Worm (Caenorhabditis elegans) whole organism, mixed stage, embryonic: ENCODE data around the gene T15B7.15.

ENCODE experiments used
- M03D4.4 ChIP-seq: sonication (generic microtip); optimal IDR thresholded peaks from 2 replicates; lab custom pipeline; 2017; ENCODE audit warnings: mild to moderate bottlenecking, missing genetic modification characterization, missing compliant biosample characterization
- bed-3 ChIP-seq: fragments of 200-800 bp; sonication (Bioruptor generic); optimal IDR thresholded peaks from 3 replicates; lab custom pipeline; 2018; ENCODE audit warnings: mild to moderate bottlenecking, missing genetic modification characterization, moderate library complexity, missing compliant biosample characterization
- blmp-1 ChIP-seq: fragments of 150-350 bp; optimal IDR thresholded peaks from 2 replicates; lab custom pipeline; 2014; ENCODE audit warnings: missing biosample characterization, missing genetic modification characterization
- ceh-39 ChIP-seq: fragments of 150-350 bp; optimal IDR thresholded peaks from 2 replicates; lab custom pipeline; 2014; ENCODE audit warnings: missing biosample characterization, missing genetic modification characterization
- ceh-43 ChIP-seq: fragments of 200-800 bp; sonication (Bioruptor generic); optimal IDR thresholded peaks from 2 replicates; lab custom pipeline; 2018; ENCODE audit warnings: mild to moderate bottlenecking, missing genetic modification characterization, moderate library complexity, missing compliant biosample characterization
- ceh-83 ChIP-seq: fragments of 200-800 bp; sonication (Bioruptor generic); optimal IDR thresholded peaks from 2 replicates; lab custom pipeline; 2018; ENCODE audit warnings: mild to moderate bottlenecking, missing genetic modification characterization, missing compliant biosample characterization
- ces-1 ChIP-seq: fragments of 150-350 bp; optimal IDR thresholded peaks from 2 replicates; lab custom pipeline; 2014; ENCODE audit warnings: missing biosample characterization, missing genetic modification reagents, missing genetic modification characterization
- cnd-1 ChIP-seq: fragments of 200-800 bp; sonication (Bioruptor generic); optimal IDR thresholded peaks from 2 replicates; lab custom pipeline; 2018; ENCODE audit warnings: mild to moderate bottlenecking, missing genetic modification characterization, missing compliant biosample characterization
- drap-1 ChIP-seq: fragments of 200-800 bp; sonication (Bioruptor generic); optimal IDR thresholded peaks from 3 replicates; lab custom pipeline; 2018; ENCODE audit warnings: mild to moderate bottlenecking, missing genetic modification characterization, missing compliant biosample characterization
- elt-1 ChIP-seq: sonication (generic microtip); optimal IDR thresholded peaks from 2 replicates; lab custom pipeline; 2017; ENCODE audit warnings: missing genetic modification characterization, mild to moderate bottlenecking, missing compliant biosample characterization, antibody characterized with exemption, moderate library complexity, borderline replicate concordance; ENCODE audit not compliant: insufficient read depth
- elt-3 ChIP-seq: fragments of 150-350 bp; optimal IDR thresholded peaks from 2 replicates; lab custom pipeline; 2014; ENCODE audit warnings: missing biosample characterization, missing genetic modification characterization
- flh-1 ChIP-seq: fragments of 200-800 bp; sonication (Bioruptor generic); optimal IDR thresholded peaks from 2 replicates; lab custom pipeline; 2018; ENCODE audit warnings: mild to moderate bottlenecking, missing genetic modification characterization, moderate library complexity, missing compliant biosample characterization
- ham-2 ChIP-seq: fragments of 200-800 bp; sonication (Bioruptor generic); optimal IDR thresholded peaks from 2 replicates; lab custom pipeline; 2018; ENCODE audit warnings: mild to moderate bottlenecking, missing genetic modification characterization, missing compliant biosample characterization
- hlh-1 ChIP-seq: fragments of 150-350 bp; optimal IDR thresholded peaks from 2 replicates; lab custom pipeline; 2014; ENCODE audit warnings: missing biosample characterization, missing genetic modification reagents, missing genetic modification characterization
- lin-13 ChIP-seq: fragments of 150-350 bp; optimal IDR thresholded peaks from 2 replicates; lab custom pipeline; 2014; ENCODE audit warnings: missing biosample characterization, missing genetic modification characterization
- lin-32 ChIP-seq: fragments of 200-800 bp; sonication (Bioruptor generic); optimal IDR thresholded peaks from 2 replicates; lab custom pipeline; 2018; ENCODE audit warnings: mild to moderate bottlenecking, missing genetic modification characterization, missing compliant biosample characterization
- lsy-2 ChIP-seq: fragments of 150-350 bp; optimal IDR thresholded peaks from 2 replicates; lab custom pipeline; 2014; ENCODE audit warnings: missing biosample characterization, missing genetic modification characterization
- mab-5 ChIP-seq: fragments of 150-350 bp; optimal IDR thresholded peaks from 2 replicates; lab custom pipeline; 2014; ENCODE audit warnings: missing biosample characterization, missing genetic modification characterization
- mep-1 ChIP-seq: fragments of 150-350 bp; optimal IDR thresholded peaks from 2 replicates; lab custom pipeline; 2017; ENCODE audit warnings: missing biosample characterization, missing genetic modification reagents, missing genetic modification characterization, inconsistent platforms
- mls-2 ChIP-seq: sonication (generic microtip); optimal IDR thresholded peaks from 2 replicates; lab custom pipeline; 2016; ENCODE audit warnings: mild to moderate bottlenecking, missing genetic modification characterization, moderate library complexity, missing compliant biosample characterization
- nhr-12 ChIP-seq: fragments of 150-350 bp; optimal IDR thresholded peaks from 2 replicates; lab custom pipeline; 2014; ENCODE audit warnings: missing biosample characterization, missing genetic modification characterization
- nhr-2 ChIP-seq: fragments of 150-350 bp; optimal IDR thresholded peaks from 2 replicates; lab custom pipeline; 2014; ENCODE audit warnings: missing biosample characterization, missing genetic modification characterization
- nhr-237 ChIP-seq: fragments of 150-350 bp; optimal IDR thresholded peaks from 2 replicates; lab custom pipeline; 2014; ENCODE audit warnings: missing biosample characterization, missing genetic modification characterization
- nhr-28 ChIP-seq: fragments of 150-350 bp; optimal IDR thresholded peaks from 2 replicates; lab custom pipeline; 2014; ENCODE audit warnings: missing biosample characterization, missing genetic modification characterization
- nhr-76 ChIP-seq: sonication (generic microtip); optimal IDR thresholded peaks from 2 replicates; lab custom pipeline; 2017; ENCODE audit warnings: missing biosample characterization, missing genetic modification characterization
- pha-4 ChIP-seq: fragments of 150-350 bp; optimal IDR thresholded peaks from 2 replicates; lab custom pipeline; 2018; ENCODE audit warnings: missing biosample characterization, missing genetic modification reagents, missing genetic modification characterization
- snpc-4 ChIP-seq: fragments of 150-350 bp; optimal IDR thresholded peaks from 2 replicates; lab custom pipeline; 2014; ENCODE audit warnings: missing biosample characterization, missing genetic modification characterization
- sptf-1 ChIP-seq: sonication (generic microtip); optimal IDR thresholded peaks from 2 replicates; lab custom pipeline; 2017; ENCODE audit warnings: mild to moderate bottlenecking, missing genetic modification characterization, moderate library complexity, missing compliant biosample characterization
- unc-120 ChIP-seq: sonication (generic microtip); optimal IDR thresholded peaks from 2 replicates; lab custom pipeline; 2017; ENCODE audit warnings: missing genetic modification characterization, missing compliant biosample characterization; ENCODE audit not compliant: poor library complexity, severe bottlenecking
- unc-39 ChIP-seq: fragments of 150-350 bp; optimal IDR thresholded peaks from 2 replicates; lab custom pipeline; 2014; ENCODE audit warnings: missing biosample characterization, missing genetic modification characterization
- unc-62 ChIP-seq: fragments of 150-350 bp; optimal IDR thresholded peaks from 2 replicates; lab custom pipeline; 2014; ENCODE audit warnings: missing biosample characterization, missing genetic modification reagents, missing genetic modification characterization
- zip-8 ChIP-seq: fragments of 150-350 bp; optimal IDR thresholded peaks from 2 replicates; lab custom pipeline; 2014; ENCODE audit warnings: missing biosample characterization, missing genetic modification characterization
- ztf-11 ChIP-seq: fragments of 150-350 bp; optimal IDR thresholded peaks from 2 replicates; lab custom pipeline; 2014; ENCODE audit warnings: missing biosample characterization, missing genetic modification characterization

Gene T15B7.15

ce11 chrV:6830755-6831227, 7.7 kb downstream of the T15B7.15 start, which contains the start of gene col-142:
Gene col-142 (plus strand): TSS chrV:6831177.
- TF ChIP-seq elt-1 (tag; lab: Kevin White, UChicago) (no peak), ceh-43 (GFP tag; lab: Kevin White, UChicago) (no peak), mab-5 (tag; lab: Kevin White, UChicago) (no peak), zip-8 (tag; lab: Kevin White, UChicago) (no peak), lin-13 (tag; lab: Kevin White, UChicago) (no peak), flh-1 (GFP tag; lab: Kevin White, UChicago) (no peak)

- no peak for TF ChIP-seq M03D4.4 (tag; lab: Kevin White, UChicago)
- TF ChIP-seq nhr-76 = no peak
- TF ChIP-seq ceh-39 (tag; lab: Kevin White, UChicago) = no peak
- no peak for TF ChIP-seq ceh-43 (GFP tag; lab: Kevin White, UChicago)
- no peak for TF ChIP-seq hlh-1
- no peak for TF ChIP-seq nhr-12
- TF ChIP-seq drap-1 (GFP tag; lab: Kevin White, UChicago) = no peak
- TF ChIP-seq unc-120 (tag; lab: Kevin White, UChicago) = no peak
- TF ChIP-seq ham-2 (GFP tag; lab: Kevin White, UChicago) = no peak
- no peak for TF ChIP-seq blmp-1
- TF ChIP-seq flh-1 (GFP tag; lab: Kevin White, UChicago) = no peak
- TF ChIP-seq elt-3 (tag; lab: Kevin White, UChicago) = no peak
- no peak for TF ChIP-seq mls-2 (tag; lab: Kevin White, UChicago)
These were observed 8.4 kb downstream of the T15B7.15 start for ce11 chrV:6830075-6830474.

- no peak for TF ChIP-seq elt-3 (tag; lab: Kevin White, UChicago)
- no peak for TF ChIP-seq ceh-39 (tag; lab: Kevin White, UChicago)
- TF ChIP-seq ces-1 (GFP tag; lab: Kevin White, UChicago) = no peak
- TF ChIP-seq unc-62 (GFP tag; lab: Kevin White, UChicago) = no peak
- TF ChIP-seq nhr-76 = no peak
- no peak for TF ChIP-seq snpc-4 (tag; lab: Kevin White, UChicago)
- no peak for TF ChIP-seq lsy-2 (tag; lab: Kevin White, UChicago)
- no peak for TF ChIP-seq mls-2 (tag; lab: Kevin White, UChicago)
- TF ChIP-seq elt-1 (tag; lab: Kevin White, UChicago) = no peak
- no peak for TF ChIP-seq blmp-1
- no peak for TF ChIP-seq bed-3 (GFP tag; lab: Kevin White, UChicago)
- TF ChIP-seq unc-39 (tag; lab: Kevin White, UChicago) = no peak
- no peak for TF ChIP-seq M03D4.4 (tag; lab: Kevin White, UChicago)
- no peak for TF ChIP-seq lin-13 (tag; lab: Kevin White, UChicago)
These were observed 9.1 kb downstream of the T15B7.15 start, which contains the start of gene col-141 for ce11 chrV:6829404-6829803. Gene col-141 (plus strand): TSS chrV:6829704.

- TF ChIP-seq ztf-11 (tag; lab: Kevin White, UChicago) = no peak
- no peak for TF ChIP-seq hlh-1
- no peak for TF ChIP-seq ceh-43 (GFP tag; lab: Kevin White, UChicago)
- TF ChIP-seq nhr-2 (tag; lab: Kevin White, UChicago) = no peak
- TF ChIP-seq flh-1 (GFP tag; lab: Kevin White, UChicago) = no peak
- TF ChIP-seq nhr-28 (tag; lab: Kevin White, UChicago) = no peak
- no peak for TF ChIP-seq mab-5 (tag; lab: Kevin White, UChicago)
- no peak for TF ChIP-seq pha-4
- no peak for TF ChIP-seq nhr-12
- TF ChIP-seq sptf-1 = no peak
- no peak for TF ChIP-seq cnd-1 (tag; lab: Kevin White, UChicago)
- no peak for TF ChIP-seq nhr-237 (tag; lab: Kevin White, UChicago)
- no peak for TF ChIP-seq M03D4.4 (tag; lab: Kevin White, UChicago)
- TF ChIP-seq ceh-39 (tag; lab: Kevin White, UChicago) = no peak
- TF ChIP-seq mep-1 (tag; lab: Kevin White, UChicago) = no peak
- TF ChIP-seq unc-39 (tag; lab: Kevin White, UChicago) = no peak
- TF ChIP-seq lsy-2 (tag; lab: Kevin White, UChicago) = no peak
These were observed 9.7 kb downstream of the T15B7.15 start, which contains the start of gene dmsr-15 for ce11 chrV:6828786-6829185. Gene dmsr-15 (minus strand): TSS chrV:6828886.

- no peak for TF ChIP-seq mls-2 (tag; lab: Kevin White, UChicago)
- no peak for TF ChIP-seq lin-32 (GFP tag; lab: Kevin White, UChicago)
- no peak for TF ChIP-seq zip-8 (tag; lab: Kevin White, UChicago)
- TF ChIP-seq ceh-83 (GFP tag; lab: Kevin White, UChicago) = no peak
- no peak for TF ChIP-seq nhr-28 (tag; lab: Kevin White, UChicago)
- no peak for TF ChIP-seq unc-120 (tag; lab: Kevin White, UChicago)
- TF ChIP-seq mep-1 (tag; lab: Kevin White, UChicago) = no peak
- no peak for TF ChIP-seq blmp-1
- TF ChIP-seq sptf-1 = no peak
- no peak for TF ChIP-seq elt-1 (tag; lab: Kevin White, UChicago)
- no peak for TF ChIP-seq nhr-2 (tag; lab: Kevin White, UChicago)
- no peak for TF ChIP-seq ces-1 (GFP tag; lab: Kevin White, UChicago)
- no peak for TF ChIP-seq unc-62 (GFP tag; lab: Kevin White, UChicago)
- no peak for TF ChIP-seq lsy-2 (tag; lab: Kevin White, UChicago)
- no peak for TF ChIP-seq M03D4.4 (tag; lab: Kevin White, UChicago)
- TF ChIP-seq ceh-39 (tag; lab: Kevin White, UChicago) = no peak
These were observed 15.0 kb downstream of the T15B7.15 start for ce11 chrV:6823432-6823831.
